Fruit fly (Drosophila melanogaster): ENCODE results near the gene Cds.

DNA sequence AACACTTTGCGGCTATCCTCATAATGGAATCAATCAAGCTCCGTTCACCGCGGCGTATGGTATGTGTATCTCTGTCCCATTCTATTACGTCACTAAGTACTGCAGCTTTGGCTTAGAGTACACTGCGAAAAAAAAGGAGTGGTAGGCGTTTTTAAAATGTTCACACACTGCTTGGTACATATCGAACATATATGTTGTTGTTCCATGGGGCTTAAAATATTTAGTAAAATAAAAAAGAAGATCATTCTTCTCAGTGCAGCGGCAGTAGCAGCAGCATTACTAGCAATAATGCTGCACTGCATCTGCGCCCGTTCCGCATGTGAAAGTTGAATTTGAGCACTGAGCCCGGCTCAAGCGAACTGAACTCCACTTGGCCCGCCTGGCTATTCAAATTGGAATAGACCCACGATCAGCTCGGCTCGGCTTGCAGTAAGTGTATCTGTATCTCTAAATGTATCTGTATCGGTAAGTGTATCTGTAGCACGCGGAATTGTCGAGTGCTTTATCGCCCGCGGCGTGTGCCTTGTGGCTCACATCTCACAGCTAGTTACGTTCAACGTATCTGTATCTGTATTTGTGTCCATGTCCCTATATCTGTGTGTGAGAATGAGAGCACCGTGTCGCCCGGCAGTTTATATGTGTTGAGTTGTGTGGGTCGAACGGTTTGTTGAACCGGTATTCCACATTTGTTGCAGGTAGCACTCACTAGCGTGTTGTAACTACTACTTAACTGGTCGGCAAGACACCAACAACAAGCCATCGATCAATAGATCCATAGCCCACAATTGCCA lies 25.8 kb downstream of the Cds start:
- no peak for TF ChIP-seq psq (optimal IDR thresholded peaks at IDR 0.05)
- no peak for TF ChIP-seq EcR (GFP tag; optimal IDR thresholded peaks at IDR 0.05)
- no peak for TF ChIP-seq Dll (optimal IDR thresholded peaks at IDR 0.05)
- TF ChIP-seq usp (GFP tag; optimal IDR thresholded peaks at IDR 0.05), result no peak
- TF ChIP-seq CG8478 (optimal IDR thresholded peaks at IDR 0.05), result no peak
